Fruit fly (Drosophila melanogaster) whole organism, prepupa: ENCODE results near the gene CG4586.

Experiments
- Eip78C ChIP-seq: fragments of 200-800 bp; sonication (Bioruptor generic); peaks from one replicate; lab custom pipeline; 2016; ENCODE audit warnings: missing biosample characterization, missing genetic modification characterization
- Hr39 ChIP-seq: fragments of 200-800 bp; sonication (Bioruptor generic); optimal IDR thresholded peaks from 2 replicates; lab custom pipeline; 2016; ENCODE audit warnings: missing biosample characterization, missing genetic modification characterization
- Lpt ChIP-seq: fragments of 200-800 bp; sonication (Bioruptor generic); optimal IDR thresholded peaks from 3 replicates; lab custom pipeline; 2016; ENCODE audit warnings: missing biosample characterization, missing genetic modification characterization
- OdsH ChIP-seq: fragments of 200-800 bp; sonication (Bioruptor generic); optimal IDR thresholded peaks from 3 replicates; lab custom pipeline; 2016; ENCODE audit warnings: missing biosample characterization, missing genetic modification characterization

- TF ChIP-seq Hr39 (GFP tag; lab: Kevin White, UChicago) (no peak), OdsH (peak; percentile 51), Lpt (GFP tag; lab: Kevin White, UChicago) (peak; percentile 27), Eip78C (GFP tag; lab: Kevin White, UChicago) (peak; percentile 87)
Measured at dm6 chrX:6983500-6984320, 14.0 kb downstream of the CG4586 start.
